Worm (Caenorhabditis elegans) whole organism, L3 larva: Measurements from ENCODE around the gene lst-4.
A peak's percentile ranks its signal among the peaks of the same experiment; 100 is the strongest.

Source experiments
- R02D3.7 ChIP-seq: fragments of 150-350 bp; optimal IDR thresholded peaks from 2 replicates; lab custom pipeline; 2014; ENCODE audit warnings: missing biosample characterization, missing genetic modification characterization
- ZK546.5 ChIP-seq: sonication (generic microtip); optimal IDR thresholded peaks from 2 replicates; lab custom pipeline; 2017; ENCODE audit warnings: missing biosample characterization, missing genetic modification characterization
- aly-2 ChIP-seq: fragments of 150-350 bp; optimal IDR thresholded peaks from 2 replicates; lab custom pipeline; 2014; ENCODE audit warnings: missing biosample characterization, missing genetic modification characterization
- ama-1 ChIP-seq: fragments of 150-350 bp; optimal IDR thresholded peaks from 2 replicates; lab custom pipeline; 2018
- ceh-16 ChIP-seq: sonication (generic microtip); optimal IDR thresholded peaks from 2 replicates; lab custom pipeline; 2017; ENCODE audit warnings: missing biosample characterization, missing genetic modification characterization
- ceh-28 ChIP-seq: fragments of 150-350 bp; optimal IDR thresholded peaks from 2 replicates; lab custom pipeline; 2014; ENCODE audit warnings: missing biosample characterization, missing genetic modification reagents, missing genetic modification characterization
- ceh-82 ChIP-seq: fragments of 150-350 bp; optimal IDR thresholded peaks from 2 replicates; lab custom pipeline; 2014; ENCODE audit warnings: missing biosample characterization, missing genetic modification characterization
- ceh-9 ChIP-seq: sonication (generic microtip); optimal IDR thresholded peaks from 2 replicates; lab custom pipeline; 2018; ENCODE audit warnings: missing biosample characterization, missing genetic modification characterization
- daf-12 ChIP-seq: fragments of 150-350 bp; optimal IDR thresholded peaks from 2 replicates; lab custom pipeline; 2014; ENCODE audit warnings: missing biosample characterization, missing genetic modification reagents, missing genetic modification characterization
- egl-27 ChIP-seq: sonication (generic microtip); optimal IDR thresholded peaks from 4 replicates; lab custom pipeline; 2017; ENCODE audit warnings: missing biosample characterization, missing genetic modification reagents, missing genetic modification characterization
- egl-5 ChIP-seq: fragments of 150-350 bp; optimal IDR thresholded peaks from 2 replicates; lab custom pipeline; 2017; ENCODE audit warnings: missing biosample characterization, missing genetic modification reagents, missing genetic modification characterization, inconsistent platforms
- elt-1 ChIP-seq: fragments of 150-350 bp; optimal IDR thresholded peaks from 2 replicates; lab custom pipeline; 2014; ENCODE audit warnings: missing biosample characterization, missing genetic modification characterization
- elt-2 ChIP-seq: sonication (generic microtip); optimal IDR thresholded peaks from 2 replicates; lab custom pipeline; 2016; ENCODE audit warnings: missing genetic modification reagents, mild to moderate bottlenecking, missing genetic modification characterization, missing compliant biosample characterization
- elt-3 ChIP-seq, 3 experiments: fragments of 150-350 bp in 1 of 3; sonication (generic microtip) in 2 of 3; optimal IDR thresholded peaks; 2 replicates in 2 of 3; 4 replicates in 1 of 3; lab custom pipeline; 2014 to 2017; ENCODE audit warnings: missing biosample characterization in 3 of 3, missing genetic modification characterization in 3 of 3
- eor-1 ChIP-seq, 2 experiments: fragments of 150-350 bp; optimal IDR thresholded peaks; 2 replicates each; lab custom pipeline; 2014 to 2018; ENCODE audit warnings: missing biosample characterization in 2 of 2, missing genetic modification characterization in 2 of 2
- fkh-10 ChIP-seq: sonication (generic microtip); optimal IDR thresholded peaks from 2 replicates; lab custom pipeline; 2017; ENCODE audit warnings: missing biosample characterization, missing genetic modification reagents, missing genetic modification characterization
- fkh-2 ChIP-seq: fragments of 150-350 bp; optimal IDR thresholded peaks from 2 replicates; lab custom pipeline; 2014; ENCODE audit warnings: missing biosample characterization, missing genetic modification reagents, missing genetic modification characterization
- fos-1 ChIP-seq: fragments of 150-350 bp; optimal IDR thresholded peaks from 2 replicates; lab custom pipeline; 2014; ENCODE audit warnings: missing biosample characterization, missing genetic modification characterization
- hmg-11 ChIP-seq: sonication (generic microtip); optimal IDR thresholded peaks from 2 replicates; lab custom pipeline; 2016; ENCODE audit warnings: missing genetic modification characterization, missing compliant biosample characterization
- jun-1 ChIP-seq: fragments of 150-350 bp; optimal IDR thresholded peaks from 2 replicates; lab custom pipeline; 2014; ENCODE audit warnings: missing biosample characterization, missing genetic modification reagents, missing genetic modification characterization
- lin-15B ChIP-seq: fragments of 150-350 bp; optimal IDR thresholded peaks from 2 replicates; lab custom pipeline; 2014; ENCODE audit warnings: missing biosample characterization, missing genetic modification characterization
- lin-39 ChIP-seq: fragments of 150-350 bp; optimal IDR thresholded peaks from 2 replicates; lab custom pipeline; 2018; ENCODE audit warnings: missing biosample characterization, missing genetic modification reagents, missing genetic modification characterization
- lsy-12 ChIP-seq: sonication (generic microtip); optimal IDR thresholded peaks from 2 replicates; lab custom pipeline; 2016; ENCODE audit warnings: mild to moderate bottlenecking, missing genetic modification characterization, missing compliant biosample characterization
- mdl-1 ChIP-seq: fragments of 150-350 bp; optimal IDR thresholded peaks from 2 replicates; lab custom pipeline; 2014; ENCODE audit warnings: missing biosample characterization, missing genetic modification characterization
- mml-1 ChIP-seq: fragments of 150-350 bp; sonication (generic microtip); optimal IDR thresholded peaks from 3 replicates; lab custom pipeline; 2014; ENCODE audit warnings: missing biosample characterization, missing genetic modification characterization
- nfya-1 ChIP-seq: sonication (generic microtip); optimal IDR thresholded peaks from 2 replicates; lab custom pipeline; 2017; ENCODE audit warnings: missing genetic modification characterization, mild to moderate bottlenecking, missing compliant biosample characterization, antibody characterized with exemption, moderate library complexity; ENCODE audit not compliant: insufficient read depth
- nhr-11 ChIP-seq: fragments of 150-350 bp; optimal IDR thresholded peaks from 2 replicates; lab custom pipeline; 2014; ENCODE audit warnings: missing biosample characterization, missing genetic modification characterization
- nhr-12 ChIP-seq: fragments of 150-350 bp; optimal IDR thresholded peaks from 2 replicates; lab custom pipeline; 2014; ENCODE audit warnings: missing biosample characterization, missing genetic modification characterization
- nhr-23 ChIP-seq: fragments of 150-350 bp; optimal IDR thresholded peaks from 2 replicates; lab custom pipeline; 2014; ENCODE audit warnings: missing biosample characterization, missing genetic modification reagents, missing genetic modification characterization
- nhr-237 ChIP-seq: fragments of 150-350 bp; optimal IDR thresholded peaks from 2 replicates; lab custom pipeline; 2014; ENCODE audit warnings: missing biosample characterization, missing genetic modification characterization
- nhr-25 ChIP-seq: sonication (generic microtip); optimal IDR thresholded peaks from 2 replicates; lab custom pipeline; 2017; ENCODE audit warnings: missing biosample characterization, missing genetic modification characterization
- nhr-28 ChIP-seq: fragments of 150-350 bp; optimal IDR thresholded peaks from 2 replicates; lab custom pipeline; 2014; ENCODE audit warnings: missing biosample characterization, missing genetic modification characterization
- nhr-43 ChIP-seq: sonication (generic microtip); optimal IDR thresholded peaks from 2 replicates; lab custom pipeline; 2016; ENCODE audit warnings: mild to moderate bottlenecking, missing genetic modification characterization, missing compliant biosample characterization; ENCODE audit not compliant: poor library complexity, severe bottlenecking
- nhr-67 ChIP-seq: fragments of 150-350 bp; optimal IDR thresholded peaks from 2 replicates; lab custom pipeline; 2014; ENCODE audit warnings: missing biosample characterization, missing genetic modification characterization
- nhr-76 ChIP-seq: fragments of 150-350 bp; sonication (generic microtip); optimal IDR thresholded peaks from 5 replicates; lab custom pipeline; 2014; ENCODE audit warnings: missing biosample characterization, missing genetic modification characterization
- nhr-77 ChIP-seq: fragments of 150-350 bp; optimal IDR thresholded peaks from 2 replicates; lab custom pipeline; 2014; ENCODE audit warnings: missing biosample characterization, missing genetic modification characterization
- pha-4 ChIP-seq: fragments of 150-350 bp; optimal IDR thresholded peaks from 2 replicates; lab custom pipeline; 2014; ENCODE audit warnings: missing biosample characterization, missing genetic modification reagents, missing genetic modification characterization
- pqm-1 ChIP-seq: fragments of 150-350 bp; optimal IDR thresholded peaks from 2 replicates; lab custom pipeline; 2017; ENCODE audit warnings: missing biosample characterization, missing genetic modification characterization, inconsistent platforms
- sea-2 ChIP-seq: fragments of 150-350 bp; sonication (generic microtip); optimal IDR thresholded peaks from 4 replicates; lab custom pipeline; 2014; ENCODE audit warnings: missing biosample characterization, missing genetic modification reagents, missing genetic modification characterization
- skn-1 ChIP-seq: fragments of 150-350 bp; optimal IDR thresholded peaks from 2 replicates; lab custom pipeline; 2014; ENCODE audit warnings: missing biosample characterization, missing genetic modification characterization
- snpc-4 ChIP-seq: fragments of 150-350 bp; optimal IDR thresholded peaks from 2 replicates; lab custom pipeline; 2014; ENCODE audit warnings: missing biosample characterization, missing genetic modification characterization
- tbx-2 ChIP-seq: sonication (generic microtip); optimal IDR thresholded peaks from 2 replicates; lab custom pipeline; 2016; ENCODE audit warnings: mild to moderate bottlenecking, missing genetic modification characterization, missing compliant biosample characterization
- unc-39 ChIP-seq: sonication (generic microtip); optimal IDR thresholded peaks from 4 replicates; lab custom pipeline; 2017; ENCODE audit warnings: missing biosample characterization, missing genetic modification characterization
- unc-62 ChIP-seq: fragments of 150-350 bp; sonication (generic microtip); optimal IDR thresholded peaks from 4 replicates; lab custom pipeline; 2014; ENCODE audit warnings: missing biosample characterization, missing genetic modification reagents, missing genetic modification characterization
- zag-1 ChIP-seq: fragments of 150-350 bp; optimal IDR thresholded peaks from 2 replicates; lab custom pipeline; 2014; ENCODE audit warnings: missing biosample characterization, missing genetic modification characterization
- ztf-11 ChIP-seq: fragments of 150-350 bp; optimal IDR thresholded peaks from 2 replicates; lab custom pipeline; 2014; ENCODE audit warnings: missing biosample characterization, missing genetic modification characterization
- ztf-4 ChIP-seq: fragments of 150-350 bp; optimal IDR thresholded peaks from 2 replicates; lab custom pipeline; 2014; ENCODE audit warnings: missing biosample characterization, missing genetic modification characterization

Gene lst-4

DNA sequence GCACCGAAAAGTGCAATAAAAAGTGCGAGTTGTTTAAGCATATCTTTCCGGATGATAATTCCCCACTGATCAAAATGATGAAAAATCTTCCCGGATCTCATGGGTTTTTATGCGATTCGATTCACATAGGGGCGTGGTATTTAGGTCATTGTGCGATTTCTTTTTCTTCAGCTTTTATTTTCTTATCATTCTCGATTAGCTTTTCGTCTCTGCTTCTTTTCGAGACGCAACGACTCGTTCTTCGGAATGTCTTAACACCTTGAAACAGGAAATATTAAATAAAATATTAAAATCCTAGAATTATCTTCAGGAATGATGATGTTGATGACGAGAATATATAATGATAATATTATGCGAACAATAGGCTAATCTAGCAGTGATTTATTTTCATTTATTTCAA lies 26.0 kb downstream of the lst-4 start, which contains the start of gene Y37A1B.7:
TSS of gene Y37A1B.7 (minus strand) at position 101 of the 400 bp plus-strand sequence.
- TF ChIP-seq lin-15B (tag; lab: Kevin White, UChicago) (no peak), ztf-11 (no peak)

DNA sequence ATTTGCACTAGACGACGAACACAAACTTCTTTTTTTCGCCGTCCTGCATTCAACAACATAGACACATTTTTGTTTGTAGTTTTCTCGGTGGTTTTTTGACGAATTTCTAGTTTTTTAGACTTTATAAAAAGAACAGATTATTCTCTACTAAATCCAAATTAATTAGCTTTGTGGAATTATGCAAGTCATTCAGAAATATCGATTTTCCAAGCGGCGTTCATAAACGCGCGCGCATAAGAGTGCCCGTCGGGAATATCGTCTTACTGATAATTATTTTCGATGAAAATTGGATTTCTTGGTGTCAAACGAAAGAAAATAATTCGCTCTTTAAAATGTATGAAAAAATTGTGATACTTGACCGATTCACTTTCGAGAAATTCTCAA lies 35.1 kb downstream of the lst-4 start:
- TF ChIP-seq nhr-12 (tag; lab: Kevin White, UChicago): no peak
- TF ChIP-seq nhr-28: no peak
- no peak for TF ChIP-seq jun-1
- no peak for TF ChIP-seq nfya-1 (tag; lab: Kevin White, UChicago)
- TF ChIP-seq nhr-237: no peak
- TF ChIP-seq, all 47 proteins: peak for 0

DNA sequence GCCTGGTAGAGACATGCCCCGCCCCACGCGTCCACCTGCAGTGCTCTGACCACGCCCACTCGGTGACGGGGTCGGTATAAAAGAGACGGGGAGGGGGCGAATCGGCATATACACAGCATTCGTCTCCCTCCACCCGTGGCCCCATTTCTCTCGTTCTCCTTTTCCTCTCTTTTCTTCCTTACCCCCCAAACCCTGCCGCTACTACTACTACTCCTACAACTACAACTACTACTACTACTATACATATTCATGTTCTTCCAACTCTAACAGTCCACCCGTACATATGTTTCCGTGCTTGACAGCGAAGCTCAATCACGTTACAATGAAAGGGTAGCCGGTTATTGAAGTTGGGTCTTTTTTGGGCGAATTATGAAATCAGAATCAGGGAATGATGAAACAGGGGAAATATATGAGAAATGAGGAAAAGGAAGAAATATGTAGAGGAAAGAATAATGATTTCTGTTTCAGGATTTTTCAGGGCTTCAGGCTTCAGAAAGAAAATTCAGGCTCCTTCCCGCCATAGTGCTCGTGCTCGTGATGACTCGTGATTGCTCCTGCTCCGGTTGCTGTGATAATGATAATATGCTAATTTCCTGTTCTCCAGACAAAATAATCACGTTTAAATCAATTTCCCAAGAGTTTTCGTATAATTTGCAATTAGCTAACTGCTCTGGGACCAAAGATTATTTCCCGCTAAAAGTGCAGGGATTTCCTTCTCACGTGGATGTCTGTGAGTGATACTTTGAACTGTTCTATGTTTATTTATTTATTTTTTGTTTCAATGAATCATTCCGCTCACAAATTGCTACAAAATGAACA lies 35.7 kb downstream of the lst-4 start:
- TF ChIP-seq elt-3 (tag; optimal IDR thresholded peaks at IDR 0.05; lab: Kevin White, UChicago) (peak in 1 of 3 experiments; percentile 39), pha-4 (tag; lab: Kevin White, UChicago) (peak; percentile 83), tbx-2 (tag; lab: Kevin White, UChicago) (peak; percentile 79), ztf-11 (no peak), nhr-43 (tag; lab: Kevin White, UChicago) (peak; percentile 85), egl-5 (tag; lab: Kevin White, UChicago) (peak; percentile 51), R02D3.7 (tag; lab: Kevin White, UChicago) (peak; percentile 42), unc-39 (no peak), nhr-28 (no peak), ceh-28 (tag; lab: Kevin White, UChicago) (peak; percentile 79), nhr-11 (no peak), nfya-1 (tag; lab: Kevin White, UChicago) (peak; percentile 95), pqm-1 (peak; percentile 49), aly-2 (tag; lab: Kevin White, UChicago) (peak; percentile 87), ceh-9 (tag; lab: Kevin White, UChicago) (no peak), lin-15B (tag; lab: Kevin White, UChicago) (peak; percentile 71), fos-1 (peak; percentile 44), skn-1 (tag; lab: Kevin White, UChicago) (peak; percentile 81), daf-12 (tag; lab: Kevin White, UChicago) (no peak), zag-1 (tag; lab: Kevin White, UChicago) (no peak), nhr-76 (tag; lab: Kevin White, UChicago) (peak; percentile 15), hmg-11 (tag; lab: Kevin White, UChicago) (peak; percentile 4), nhr-67 (tag; lab: Kevin White, UChicago) (peak; percentile 64), nhr-77 (tag; lab: Kevin White, UChicago) (no peak), lin-39 (tag; lab: Kevin White, UChicago) (peak; percentile 94), jun-1 (no peak), ZK546.5 (no peak), elt-1 (tag; lab: Kevin White, UChicago) (no peak), ama-1 (lab: Kevin White, UChicago) (peak; percentile 100), ceh-16 (no peak), elt-2 (no peak), nhr-237 (no peak), mml-1 (tag; lab: Kevin White, UChicago) (no peak), unc-62 (GFP tag; lab: Kevin White, UChicago) (peak; percentile 5), snpc-4 (tag; lab: Kevin White, UChicago) (no peak), lsy-12 (tag; lab: Kevin White, UChicago) (peak; percentile 80), egl-27 (tag; lab: Kevin White, UChicago) (no peak), mdl-1 (tag; lab: Kevin White, UChicago) (peak; percentile 77), ztf-4 (tag; lab: Kevin White, UChicago) (peak; percentile 31), sea-2 (GFP tag; lab: Kevin White, UChicago) (no peak), nhr-25 (tag; lab: Kevin White, UChicago) (peak; percentile 28), fkh-10 (GFP tag; lab: Kevin White, UChicago) (peak; percentile 57), nhr-12 (tag; lab: Kevin White, UChicago) (no peak), eor-1 (tag; optimal IDR thresholded peaks at IDR 0.05; lab: Kevin White, UChicago) (no peak), nhr-23 (peak; percentile 74), ceh-82 (peak; percentile 79), fkh-2 (tag; lab: Kevin White, UChicago) (peak; percentile 34)
